Worm (Caenorhabditis elegans): ENCODE data around the gene T28F3.5.

ce11 chrIV:17287908-17288675 is 6.5 kb upstream of the T28F3.5 start, which contains the start of gene zipt-7.1:
- TF ChIP-seq pha-4 (tag; optimal IDR thresholded peaks at IDR 0.05) (no peak), ceh-79 (tag; optimal IDR thresholded peaks at IDR 0.05) (no peak), F49E8.2 (tag; optimal IDR thresholded peaks at IDR 0.05; ENCODE audit: insufficient read depth) (no peak), athp-1 (tag; optimal IDR thresholded peaks at IDR 0.05) (no peak), F55B11.4 (tag; optimal IDR thresholded peaks at IDR 0.05; ENCODE audit: borderline replicate concordance, insufficient read depth) (no peak), akir-1 (GFP tag; optimal IDR thresholded peaks at IDR 0.05) (no peak), ccch-3 (GFP tag; optimal IDR thresholded peaks at IDR 0.05) (no peak), die-1 (tag; optimal IDR thresholded peaks at IDR 0.05) (no peak), madf-10 (tag; optimal IDR thresholded peaks at IDR 0.05) (no peak), unc-62 (GFP tag; optimal IDR thresholded peaks at IDR 0.05) (no peak), dpl-1 (GFP tag; optimal IDR thresholded peaks at IDR 0.05) (no peak)

All from whole organism, young adult.